Fruit fly (Drosophila melanogaster): Measurements from ENCODE around the gene eIF3h.
A peak's percentile ranks its signal among the peaks of the same experiment; 100 is the strongest.

eIF3h gene

DNA sequence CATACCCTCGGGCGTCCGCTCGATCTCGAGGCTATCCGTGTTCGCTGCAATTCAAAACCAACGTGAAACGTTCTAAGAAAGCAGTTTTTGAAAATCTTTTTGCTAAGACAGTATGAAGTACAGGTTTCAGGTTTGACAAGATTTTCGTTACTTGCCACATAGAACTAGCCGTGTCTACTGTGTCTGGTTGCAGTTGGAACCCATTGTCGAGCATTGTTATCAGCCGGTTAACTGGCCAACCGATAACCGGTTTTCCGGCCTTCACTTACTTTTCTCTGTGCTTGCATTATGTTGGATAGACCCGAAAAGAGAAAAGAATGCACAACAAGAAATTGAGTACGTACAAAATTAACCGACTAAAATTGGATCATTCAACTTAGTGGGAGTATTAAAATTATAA lies 2.9 kb downstream of the eIF3h start:
- TF ChIP-seq CG7045 (GFP tag; optimal IDR thresholded peaks at IDR 0.05), result no peak

DNA sequence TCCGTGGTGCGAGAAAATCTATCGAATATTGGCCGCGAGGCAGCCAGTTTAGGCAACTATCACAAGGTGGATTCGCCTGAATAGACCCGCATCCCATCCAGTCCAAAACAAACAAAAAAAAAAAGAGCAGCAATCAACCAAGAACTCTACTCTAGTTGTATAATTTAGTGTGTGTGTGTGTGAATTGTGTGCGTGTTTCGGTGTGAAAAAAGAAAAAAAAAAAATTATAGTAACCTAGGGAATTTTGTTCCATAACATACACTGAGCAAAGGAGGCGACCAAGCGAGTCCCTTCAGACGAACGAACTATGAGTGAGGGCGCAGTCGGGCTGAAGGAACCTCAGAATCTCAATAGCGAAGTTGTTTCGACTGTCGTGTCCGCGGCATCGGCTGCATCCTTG lies 6.6 kb downstream of the eIF3h start:
- TF ChIP-seq Mnt (GFP tag; optimal IDR thresholded peaks at IDR 0.05) (no peak), ovo (GFP tag; optimal IDR thresholded peaks at IDR 0.05) (no peak), CG14711 (tag; optimal IDR thresholded peaks at IDR 0.05) (no peak), CG7101 (tag; optimal IDR thresholded peaks at IDR 0.05) (no peak), bab1 (GFP tag; optimal IDR thresholded peaks at IDR 0.05) (no peak), toe (GFP tag; optimal IDR thresholded peaks at IDR 0.05) (no peak), CG5204 (GFP tag; optimal IDR thresholded peaks at IDR 0.05) (no peak), CG7045 (GFP tag; optimal IDR thresholded peaks at IDR 0.05) (no peak), pad (GFP tag; optimal IDR thresholded peaks at IDR 0.05) (no peak), CG12768 (GFP tag; optimal IDR thresholded peaks at IDR 0.05) (no peak), CG33017 (tag; optimal IDR thresholded peaks at IDR 0.05) (no peak), cic (GFP tag; optimal IDR thresholded peaks at IDR 0.05) (no peak), Hr96 (GFP tag; optimal IDR thresholded peaks at IDR 0.05) (no peak)

DNA sequence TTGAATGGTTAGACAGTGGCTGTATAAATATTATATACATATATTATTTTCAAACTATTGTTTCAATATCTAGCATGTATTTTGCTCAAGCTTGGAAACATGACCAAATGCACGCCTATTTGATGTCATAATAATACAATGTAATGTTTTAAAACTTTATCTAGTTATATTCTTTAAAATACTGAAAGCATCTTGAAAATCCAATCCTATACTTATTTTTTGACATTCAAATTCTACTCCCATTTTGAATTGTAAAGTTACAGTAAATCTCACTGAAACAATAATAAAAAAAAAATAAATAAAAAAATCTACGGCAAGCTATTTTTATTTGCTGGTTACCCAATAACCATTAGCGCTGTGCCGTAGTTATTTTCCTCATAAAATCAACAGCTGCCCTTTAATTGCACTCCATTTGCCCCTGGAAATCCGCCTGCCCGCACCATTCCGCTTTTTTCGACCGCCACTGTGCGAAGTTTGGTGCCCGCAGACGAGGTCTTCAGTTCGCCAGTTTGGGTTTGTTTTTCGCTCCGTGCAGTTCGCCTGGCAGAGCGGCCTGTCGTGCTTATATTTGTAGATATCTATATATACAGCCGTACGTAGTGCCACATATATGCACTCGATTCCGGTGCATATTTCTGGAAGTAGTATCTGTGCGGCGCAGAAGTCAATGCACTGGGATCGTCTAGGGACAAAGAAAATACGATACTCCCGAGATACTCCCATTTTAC lies 7.8 kb downstream of the eIF3h start:
- TF ChIP-seq CG11617 (GFP tag; optimal IDR thresholded peaks at IDR 0.05) (peak; percentile 57), CG5204 (GFP tag; optimal IDR thresholded peaks at IDR 0.05) (peak; percentile 15), tj (GFP tag; optimal IDR thresholded peaks at IDR 0.05) (peak; percentile 26), Crg-1 (GFP tag; optimal IDR thresholded peaks at IDR 0.05) (peak; percentile 34), cnc (optimal IDR thresholded peaks at IDR 0.05) (no peak), bab1 (GFP tag; optimal IDR thresholded peaks at IDR 0.05) (no peak), CG33017 (tag; optimal IDR thresholded peaks at IDR 0.05) (peak; percentile 57), ovo (GFP tag; optimal IDR thresholded peaks at IDR 0.05) (peak; percentile 58), Hr96 (GFP tag; optimal IDR thresholded peaks at IDR 0.05) (no peak), CG14711 (tag; optimal IDR thresholded peaks at IDR 0.05) (no peak), CG7045 (GFP tag; optimal IDR thresholded peaks at IDR 0.05) (no peak), CG1620 (GFP tag; optimal IDR thresholded peaks at IDR 0.05) (peak; percentile 4), toe (GFP tag; optimal IDR thresholded peaks at IDR 0.05) (no peak), cic (GFP tag; optimal IDR thresholded peaks at IDR 0.05) (peak; percentile 13), Clk (GFP tag; optimal IDR thresholded peaks at IDR 0.05) (no peak), CG12768 (GFP tag; optimal IDR thresholded peaks at IDR 0.05) (peak; percentile 10), kay (GFP tag; ENCODE audit: borderline replicate concordance) (peak; percentile 66), pad (GFP tag; optimal IDR thresholded peaks at IDR 0.05) (peak; percentile 18), CG7101 (tag; optimal IDR thresholded peaks at IDR 0.05) (peak; percentile 48), Mnt (GFP tag; optimal IDR thresholded peaks at IDR 0.05) (peak; percentile 33)

DNA sequence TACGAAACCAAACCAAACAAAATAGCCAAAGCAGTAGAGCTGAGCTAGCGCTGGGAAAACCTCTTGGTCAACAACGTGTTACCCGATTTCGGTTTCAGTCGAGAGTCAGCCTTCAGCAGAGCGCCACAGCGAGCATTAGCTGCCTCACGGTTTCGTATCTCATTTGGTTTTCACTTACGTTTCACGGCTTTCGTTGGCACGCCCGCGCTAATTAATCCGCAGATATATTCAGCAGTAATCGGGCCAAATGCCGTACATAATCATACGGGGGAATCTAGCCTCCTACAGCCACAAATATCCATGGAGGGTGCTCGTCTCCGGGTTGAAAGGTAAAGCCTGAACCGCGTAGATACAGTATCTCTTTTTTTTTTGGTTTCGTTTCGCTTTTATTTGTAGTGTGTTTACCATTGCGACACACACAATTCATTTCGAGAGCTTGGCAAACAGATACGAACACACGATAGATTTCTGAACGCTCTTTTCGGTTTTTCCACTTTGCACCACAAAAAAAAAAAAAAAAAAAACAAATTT lies 8.5 kb downstream of the eIF3h start, which contains the start of gene CG31650:
CG31650 (minus strand) TSS at position 352 of the 531 bp plus-strand sequence.
- no peak for TF ChIP-seq CG5204 (GFP tag; optimal IDR thresholded peaks at IDR 0.05)
- no peak for TF ChIP-seq CG7045 (GFP tag; optimal IDR thresholded peaks at IDR 0.05)
- no peak for TF ChIP-seq CG7101 (tag; optimal IDR thresholded peaks at IDR 0.05)
- no peak for TF ChIP-seq pad (GFP tag; optimal IDR thresholded peaks at IDR 0.05)
- TF ChIP-seq kay (GFP tag; ENCODE audit: borderline replicate concordance), result no peak
- no peak for TF ChIP-seq Hr96 (GFP tag; optimal IDR thresholded peaks at IDR 0.05)
- no peak for TF ChIP-seq Crg-1 (GFP tag; optimal IDR thresholded peaks at IDR 0.05)
- no peak for TF ChIP-seq cic (GFP tag; optimal IDR thresholded peaks at IDR 0.05)
- no peak for TF ChIP-seq toe (GFP tag; optimal IDR thresholded peaks at IDR 0.05)

DNA sequence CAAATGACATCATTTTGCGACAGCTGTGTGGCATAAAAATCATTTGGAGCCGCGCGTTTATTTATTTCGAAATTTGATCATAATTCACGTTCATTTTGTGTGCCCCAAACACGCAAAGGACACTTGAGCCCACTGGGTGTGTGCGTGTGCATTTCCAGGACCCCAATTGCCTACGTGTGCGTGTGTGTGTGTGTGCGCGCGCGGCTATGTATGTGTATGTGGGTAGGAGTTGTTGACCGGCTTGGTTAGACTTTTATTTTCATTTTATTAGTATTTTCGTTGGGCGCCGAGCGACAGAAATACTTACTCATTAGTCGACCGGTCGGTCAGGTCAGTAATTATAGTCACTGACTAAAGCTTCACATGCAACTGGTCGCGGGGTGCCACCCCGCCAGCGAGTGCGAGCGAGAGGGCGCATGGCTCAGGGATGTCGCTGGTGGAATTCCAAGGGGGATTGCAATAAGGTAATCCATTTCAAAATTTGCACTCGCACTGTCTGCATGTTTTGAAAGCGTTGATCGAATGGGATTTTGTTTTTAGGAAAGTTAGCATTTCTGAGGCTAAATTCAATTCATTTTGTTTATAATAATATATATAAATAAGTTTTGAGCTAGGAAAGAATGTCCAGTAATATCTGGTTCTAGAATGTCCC lies 9.3 kb downstream of the eIF3h start:
- TF ChIP-seq tj (GFP tag; optimal IDR thresholded peaks at IDR 0.05) (no peak), CG33017 (tag; optimal IDR thresholded peaks at IDR 0.05) (no peak), CG12768 (GFP tag; optimal IDR thresholded peaks at IDR 0.05) (peak; percentile 40), CG5204 (GFP tag; optimal IDR thresholded peaks at IDR 0.05) (peak; percentile 30), CG11617 (GFP tag; optimal IDR thresholded peaks at IDR 0.05) (no peak), bab1 (GFP tag; optimal IDR thresholded peaks at IDR 0.05) (no peak), CG14711 (tag; optimal IDR thresholded peaks at IDR 0.05) (peak; percentile 22), CG7045 (GFP tag; optimal IDR thresholded peaks at IDR 0.05) (peak; percentile 59), Crg-1 (GFP tag; optimal IDR thresholded peaks at IDR 0.05) (no peak), CG7101 (tag; optimal IDR thresholded peaks at IDR 0.05) (peak; percentile 6), Mnt (GFP tag; optimal IDR thresholded peaks at IDR 0.05) (peak; percentile 12)

DNA sequence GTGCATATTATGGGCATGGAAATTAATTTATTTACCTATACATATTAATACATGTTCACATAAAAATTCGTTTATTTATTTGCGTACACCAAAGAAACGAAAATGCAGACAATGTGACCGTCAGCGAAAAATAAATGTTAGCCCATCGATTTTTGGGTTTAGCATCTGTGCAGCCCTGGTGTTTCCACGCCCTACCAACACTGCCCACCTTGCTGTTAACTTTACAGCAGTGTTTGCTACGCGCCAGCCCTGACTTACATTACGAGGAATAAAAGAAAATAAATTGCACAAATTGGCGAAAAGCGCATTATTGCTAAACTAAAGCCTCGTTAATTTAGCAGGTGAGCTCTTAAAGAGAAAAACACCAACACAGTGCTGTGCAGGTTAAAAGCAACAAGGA lies 9.9 kb downstream of the eIF3h start, which contains the start of the genes CG33995, CG44000 and CG44001:
CG33995 (plus strand) TSS at position 228 of the 400 bp plus-strand sequence.
CG44000 (plus strand) TSS at position 228 of the 400 bp plus-strand sequence.
CG44001 (plus strand) TSS at position 228 of the 400 bp plus-strand sequence.
- TF ChIP-seq Crg-1 (GFP tag; optimal IDR thresholded peaks at IDR 0.05) (peak; percentile 63), ovo (GFP tag; optimal IDR thresholded peaks at IDR 0.05) (no peak), toe (GFP tag; optimal IDR thresholded peaks at IDR 0.05) (peak; percentile 62), bab1 (GFP tag; optimal IDR thresholded peaks at IDR 0.05) (peak; percentile 69), CG1620 (GFP tag; optimal IDR thresholded peaks at IDR 0.05) (peak; percentile 81), pad (GFP tag; optimal IDR thresholded peaks at IDR 0.05) (peak; percentile 57), CG11617 (GFP tag; optimal IDR thresholded peaks at IDR 0.05) (peak; percentile 22), cnc (optimal IDR thresholded peaks at IDR 0.05) (no peak), CG7045 (GFP tag; optimal IDR thresholded peaks at IDR 0.05) (no peak), CG5204 (GFP tag; optimal IDR thresholded peaks at IDR 0.05) (no peak), cic (GFP tag; optimal IDR thresholded peaks at IDR 0.05) (peak; percentile 20), kay (GFP tag; ENCODE audit: borderline replicate concordance) (no peak), CG12768 (GFP tag; optimal IDR thresholded peaks at IDR 0.05) (no peak), Clk (GFP tag; optimal IDR thresholded peaks at IDR 0.05) (peak; percentile 53), Mnt (GFP tag; optimal IDR thresholded peaks at IDR 0.05) (peak; percentile 75), CG14711 (tag; optimal IDR thresholded peaks at IDR 0.05) (peak; percentile 48), CG7101 (tag; optimal IDR thresholded peaks at IDR 0.05) (peak; percentile 70), tj (GFP tag; optimal IDR thresholded peaks at IDR 0.05) (peak; percentile 94), Hr96 (GFP tag; optimal IDR thresholded peaks at IDR 0.05) (peak; percentile 69), CG33017 (tag; optimal IDR thresholded peaks at IDR 0.05) (no peak)
